Worm (Caenorhabditis elegans): ENCODE data around the gene cri-2.
A peak's percentile ranks its signal among the peaks of the same experiment; 100 is the strongest.

cri-2 gene

DNA sequence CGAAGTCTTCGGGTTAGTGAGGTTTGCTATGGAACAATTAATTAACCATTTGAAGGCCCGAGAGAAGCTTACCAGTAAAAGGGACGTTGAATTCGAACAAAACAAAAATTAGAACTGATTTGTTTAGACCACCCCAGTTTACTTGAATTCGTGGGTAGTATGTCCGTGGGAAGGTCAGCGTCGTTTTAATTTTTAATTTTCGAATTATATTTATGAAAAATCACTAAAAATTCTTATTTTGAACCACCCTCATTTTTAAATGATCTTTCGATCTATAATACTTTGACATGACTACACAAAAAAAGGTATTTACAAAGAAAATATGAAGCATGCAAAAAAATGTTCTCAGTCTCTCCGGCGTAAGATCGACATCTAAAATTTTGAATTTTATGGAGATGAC lies 43.8 kb downstream of the cri-2 start, which contains the start of gene C16D9.5:
Gene C16D9.5 (minus strand): TSS at position 101 of the 400 bp plus-strand sequence.
- TF ChIP-seq lin-11 (tag; optimal IDR thresholded peaks at IDR 0.05) (no peak), madf-2 (tag; optimal IDR thresholded peaks at IDR 0.05) (no peak), pha-4 (tag; optimal IDR thresholded peaks at IDR 0.05) (no peak), ceh-14 (tag; optimal IDR thresholded peaks at IDR 0.05) (no peak), ceh-34 (tag; optimal IDR thresholded peaks at IDR 0.05) (no peak)

DNA sequence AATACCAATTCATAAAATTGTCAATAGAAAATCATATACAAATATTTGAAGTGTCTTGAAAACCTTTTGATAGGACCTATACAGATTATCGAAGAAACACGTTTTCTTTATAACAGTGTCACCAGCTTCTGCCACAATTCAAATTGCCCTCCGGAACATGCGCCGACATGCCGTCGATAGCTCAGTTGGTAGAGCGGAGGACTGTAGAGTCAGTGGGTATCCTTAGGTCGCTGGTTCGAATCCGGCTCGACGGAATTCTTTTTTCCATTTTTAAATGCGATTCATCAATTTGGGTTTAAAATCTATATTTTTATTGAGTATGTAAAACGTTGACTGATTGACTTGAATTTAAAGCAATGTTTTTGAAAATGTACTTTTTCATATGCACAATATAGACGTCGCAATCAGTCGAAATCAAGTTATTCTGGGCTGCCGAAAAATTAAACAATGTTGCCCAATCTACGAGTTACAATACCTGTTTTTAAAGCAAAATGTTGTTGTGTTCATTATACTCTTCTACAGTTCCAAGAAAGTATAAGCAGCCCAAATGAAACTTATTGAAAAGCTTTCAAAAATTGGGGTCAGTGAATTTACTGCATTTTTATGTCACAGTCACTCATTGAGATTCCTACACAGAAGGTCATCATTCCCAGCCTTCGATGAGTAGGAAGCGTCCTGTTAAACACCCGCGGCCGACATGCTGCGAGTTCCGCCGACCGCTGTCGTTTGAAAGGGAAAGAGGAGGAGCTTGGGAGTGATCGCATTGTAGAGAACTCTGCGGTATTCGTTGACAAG lies 45.9 kb downstream of the cri-2 start:
- TF ChIP-seq fkh-6 (tag; optimal IDR thresholded peaks at IDR 0.05) (peak; percentile 2), ama-1 (optimal IDR thresholded peaks at IDR 0.05) (peak; percentile 74), sox-4 (tag; optimal IDR thresholded peaks at IDR 0.05) (no peak), elt-2 (tag; optimal IDR thresholded peaks at IDR 0.05) (peak; percentile 32)

DNA sequence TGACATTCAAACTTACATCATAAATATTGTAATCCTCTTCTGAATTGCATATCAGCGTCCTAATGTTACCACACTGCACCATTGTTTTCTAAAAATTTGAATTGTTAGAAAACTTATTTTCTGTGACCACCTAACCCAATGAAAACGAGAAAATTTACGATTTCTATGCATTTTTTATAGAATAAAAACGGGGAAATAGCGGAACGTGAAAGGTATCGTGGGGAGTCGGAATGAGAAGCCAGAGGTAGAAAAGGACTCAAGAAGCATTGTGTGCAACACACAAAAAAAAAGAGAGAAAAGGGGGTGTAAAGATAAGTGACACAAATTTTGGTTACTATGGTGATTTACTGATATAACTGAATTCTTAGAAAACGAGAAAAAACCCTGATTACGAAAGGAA lies 48.6 kb downstream of the cri-2 start, which contains the start of gene C16D9.6:
Gene C16D9.6 (minus strand): TSS at position 101 of the 400 bp plus-strand sequence.
- TF ChIP-seq ref-2 (tag; optimal IDR thresholded peaks at IDR 0.05) (no peak), ahr-1 (tag; optimal IDR thresholded peaks at IDR 0.05) (no peak), syd-9 (tag; optimal IDR thresholded peaks at IDR 0.05) (no peak), nfya-1 (tag; optimal IDR thresholded peaks at IDR 0.05) (no peak), ceh-18 (tag; optimal IDR thresholded peaks at IDR 0.05) (no peak), ceh-19 (GFP tag; optimal IDR thresholded peaks at IDR 0.05) (no peak), fkh-6 (tag; optimal IDR thresholded peaks at IDR 0.05) (no peak), hlh-30 (tag; optimal IDR thresholded peaks at IDR 0.05; ENCODE audit: insufficient read depth) (no peak), hlh-15 (tag; optimal IDR thresholded peaks at IDR 0.05) (no peak), elt-2 (tag; optimal IDR thresholded peaks at IDR 0.05) (no peak), ceh-22 (tag; optimal IDR thresholded peaks at IDR 0.05) (no peak), dve-1 (tag; optimal IDR thresholded peaks at IDR 0.05) (no peak), npax-4 (tag; optimal IDR thresholded peaks at IDR 0.05) (no peak), T23F11.4 (GFP tag; optimal IDR thresholded peaks at IDR 0.05) (no peak), ceh-48 (tag; optimal IDR thresholded peaks at IDR 0.05) (no peak), fkh-10 (GFP tag; optimal IDR thresholded peaks at IDR 0.05) (no peak), hlh-8 (tag; optimal IDR thresholded peaks at IDR 0.05) (no peak), elt-4 (tag; optimal IDR thresholded peaks at IDR 0.05) (no peak), nhr-232 (tag; optimal IDR thresholded peaks at IDR 0.05) (no peak), pax-1 (tag; optimal IDR thresholded peaks at IDR 0.05) (no peak)

DNA sequence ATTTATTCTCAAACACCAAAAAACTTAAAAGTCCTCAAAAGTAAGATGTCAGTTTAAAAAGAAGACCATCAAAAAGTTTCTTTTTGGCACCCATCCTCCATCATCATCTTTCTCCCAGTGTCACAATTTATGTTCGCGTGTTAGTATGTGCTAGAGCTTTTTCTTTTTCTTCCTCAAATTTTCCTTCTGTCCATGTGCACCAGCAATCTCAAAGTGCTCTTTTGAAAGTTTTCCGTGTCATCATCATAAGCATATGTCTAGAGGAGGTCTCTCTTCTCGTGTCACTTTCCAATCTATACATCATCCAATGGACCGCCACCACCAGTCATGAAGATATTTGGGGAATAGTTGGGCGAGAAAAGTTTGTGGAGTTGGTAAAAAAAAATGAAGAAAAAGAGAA lies 49.5 kb downstream of the cri-2 start:
- TF ChIP-seq gmeb-2 (tag; optimal IDR thresholded peaks at IDR 0.05) = no peak
- no peak for TF ChIP-seq lin-11 (tag; optimal IDR thresholded peaks at IDR 0.05)
- no peak for TF ChIP-seq sox-4 (tag; optimal IDR thresholded peaks at IDR 0.05)
- TF ChIP-seq nfya-1 (tag; optimal IDR thresholded peaks at IDR 0.05) = no peak
- no peak for TF ChIP-seq ceh-18 (tag; optimal IDR thresholded peaks at IDR 0.05)
- no peak for TF ChIP-seq C38D4.7 (GFP tag; optimal IDR thresholded peaks at IDR 0.05)
